Worm (Caenorhabditis elegans) whole organism, L4 larva: Measurements from ENCODE around the gene C05C12.1.

ENCODE experiments used
- F10B5.3 ChIP-seq: sonication (generic microtip); optimal IDR thresholded peaks from 2 replicates; lab custom pipeline; 2016; ENCODE audit warnings: mild to moderate bottlenecking, missing genetic modification characterization, missing compliant biosample characterization
- F44E2.7 ChIP-seq: fragments of 200-800 bp; sonication (Bioruptor generic); IDR thresholded peaks from 2 replicates; pipeline ENCODE4 v2.1.2; 2022; ENCODE audit warnings: missing genetic modification characterization, missing compliant biosample characterization
- R02D3.7 ChIP-seq: fragments of 150-350 bp; sonication (generic microtip); optimal IDR thresholded peaks from 3 replicates; lab custom pipeline; 2014; ENCODE audit warnings: missing biosample characterization, missing genetic modification characterization
- T20F7.1 ChIP-seq: fragments of 200-800 bp; sonication (Bioruptor generic); optimal IDR thresholded peaks from 2 replicates; lab custom pipeline; 2018; ENCODE audit warnings: mild to moderate bottlenecking, missing genetic modification characterization, missing compliant biosample characterization
- T26A8.4 ChIP-seq: fragments of 200-800 bp; sonication (Bioruptor generic); IDR thresholded peaks from 2 replicates; pipeline ENCODE4 v1.3.6; 2022; ENCODE audit warnings: missing genetic modification characterization, missing compliant biosample characterization
- Y75B8A.6 ChIP-seq: fragments of 200-800 bp; sonication (Bioruptor generic); IDR thresholded peaks from 2 replicates; pipeline ENCODE4 v1.3.6; 2022; ENCODE audit warnings: missing genetic modification reagents, missing genetic modification characterization, missing compliant biosample characterization
- aha-1 ChIP-seq: fragments of 150-350 bp; peaks from one replicate; lab custom pipeline; 2014; ENCODE audit warnings: missing biosample characterization, missing genetic modification characterization
- arid-1 ChIP-seq: fragments of 200-800 bp; sonication (Bioruptor generic); conservative IDR thresholded peaks from 2 replicates; pipeline ENCODE4 v1.3.6; 2022; ENCODE audit warnings: missing genetic modification reagents, missing genetic modification characterization, missing compliant biosample characterization
- ceh-20 ChIP-seq: fragments of 200-800 bp; sonication (Bioruptor generic); IDR thresholded peaks from 2 replicates; pipeline ENCODE4 v1.3.6; 2022; ENCODE audit warnings: missing genetic modification reagents, missing genetic modification characterization, missing compliant biosample characterization
- ceh-32 ChIP-seq: sonication (generic microtip); optimal IDR thresholded peaks from 2 replicates; lab custom pipeline; 2016; ENCODE audit warnings: mild to moderate bottlenecking, missing genetic modification characterization, missing compliant biosample characterization; ENCODE audit not compliant: poor library complexity
- ceh-44 ChIP-seq: fragments of 200-800 bp; sonication (Bioruptor generic); IDR thresholded peaks from 2 replicates; pipeline ENCODE4 v1.3.6; 2022; ENCODE audit warnings: missing genetic modification reagents, missing genetic modification characterization, missing compliant biosample characterization
- ces-1 ChIP-seq: fragments of 150-350 bp; sonication (generic microtip); optimal IDR thresholded peaks from 4 replicates; lab custom pipeline; 2014; ENCODE audit warnings: missing biosample characterization, missing genetic modification reagents, missing genetic modification characterization
- daf-16 ChIP-seq, 3 experiments: sonication (generic microtip); optimal IDR thresholded peaks; 2 replicates each; lab custom pipeline; 2016 to 2017; ENCODE audit warnings: missing genetic modification characterization in 3 of 3, missing genetic modification reagents in 3 of 3, mild to moderate bottlenecking in 2 of 3, missing compliant biosample characterization in 2 of 3, missing biosample characterization in 1 of 3, moderate library complexity in 1 of 3
- dmd-6 ChIP-seq: fragments of 200-800 bp; sonication (Bioruptor generic); IDR thresholded peaks from 2 replicates; pipeline ENCODE4 v1.3.6; 2022; ENCODE audit warnings: missing genetic modification reagents, missing genetic modification characterization, missing compliant biosample characterization
- dve-1 ChIP-seq: sonication (generic microtip); optimal IDR thresholded peaks from 2 replicates; lab custom pipeline; 2017; ENCODE audit warnings: antibody characterized with exemption, mild to moderate bottlenecking, missing genetic modification characterization, missing compliant biosample characterization; ENCODE audit not compliant: insufficient read depth
- egl-27 ChIP-seq: sonication (generic microtip); optimal IDR thresholded peaks from 3 replicates; lab custom pipeline; 2017; ENCODE audit warnings: missing biosample characterization, missing genetic modification reagents, missing genetic modification characterization
- egl-43 ChIP-seq: fragments of 200-800 bp; sonication (Bioruptor generic); IDR thresholded peaks from 2 replicates; pipeline ENCODE4 v1.3.6; 2022; ENCODE audit warnings: missing genetic modification reagents, missing genetic modification characterization, missing compliant biosample characterization
- hlh-11 ChIP-seq: fragments of 200-800 bp; sonication (Bioruptor generic); optimal IDR thresholded peaks from 2 replicates; lab custom pipeline; 2018; ENCODE audit warnings: mild to moderate bottlenecking, missing genetic modification characterization, missing compliant biosample characterization
- hlh-30 ChIP-seq: sonication (generic microtip); optimal IDR thresholded peaks from 2 replicates; lab custom pipeline; 2017; ENCODE audit warnings: antibody characterized with exemption, mild to moderate bottlenecking, missing genetic modification characterization, missing compliant biosample characterization; ENCODE audit not compliant: insufficient read depth
- lin-1 ChIP-seq: fragments of 200-800 bp; sonication (Bioruptor generic); IDR thresholded peaks from 2 replicates; pipeline ENCODE4 v1.3.6; 2022; ENCODE audit warnings: missing genetic modification reagents, missing genetic modification characterization, missing compliant biosample characterization
- lin-13 ChIP-seq: fragments of 150-350 bp; optimal IDR thresholded peaks from 2 replicates; lab custom pipeline; 2014; ENCODE audit warnings: missing biosample characterization, missing genetic modification reagents, missing genetic modification characterization
- lir-3 ChIP-seq: sonication (generic microtip); optimal IDR thresholded peaks from 2 replicates; lab custom pipeline; 2016; ENCODE audit warnings: mild to moderate bottlenecking, missing genetic modification characterization, missing compliant biosample characterization
- madf-5 ChIP-seq, 2 experiments: fragments of 200-800 bp; sonication (Bioruptor generic); IDR thresholded peaks; 2 replicates each; pipeline ENCODE4 v1.3.6; 2022; ENCODE audit warnings: missing compliant biosample characterization in 2 of 2, missing genetic modification characterization in 2 of 2
- mep-1 ChIP-seq: fragments of 150-350 bp; sonication (generic microtip); optimal IDR thresholded peaks from 3 replicates; lab custom pipeline; 2014; ENCODE audit warnings: missing biosample characterization, missing genetic modification characterization
- nhr-28 ChIP-seq: fragments of 150-350 bp; optimal IDR thresholded peaks from 2 replicates; lab custom pipeline; 2014; ENCODE audit warnings: missing biosample characterization, missing genetic modification characterization
- nhr-42 ChIP-seq: fragments of 200-800 bp; sonication (Bioruptor generic); IDR thresholded peaks from 2 replicates; pipeline ENCODE4 v1.3.6; 2022; ENCODE audit warnings: missing genetic modification characterization, missing compliant biosample characterization
- nhr-48 ChIP-seq: sonication (generic microtip); optimal IDR thresholded peaks from 2 replicates; lab custom pipeline; 2016; ENCODE audit warnings: mild to moderate bottlenecking, missing genetic modification characterization, missing compliant biosample characterization
- nhr-6 ChIP-seq: fragments of 150-350 bp; optimal IDR thresholded peaks from 2 replicates; lab custom pipeline; 2014; ENCODE audit warnings: missing biosample characterization, missing genetic modification characterization
- nhr-77 ChIP-seq: fragments of 150-350 bp; optimal IDR thresholded peaks from 2 replicates; lab custom pipeline; 2014; ENCODE audit warnings: missing biosample characterization, missing genetic modification characterization
- pha-4 ChIP-seq, 2 experiments: fragments of 150-350 bp in 1 of 2; fragments of 200-800 bp in 1 of 2; sonication (Bioruptor generic) in 1 of 2; IDR thresholded peaks in 1 of 2; optimal IDR thresholded peaks in 1 of 2; 2 replicates each; pipeline versions ENCODE4 v1.3.6 to Lab custom; 2014 to 2022; ENCODE audit warnings: missing genetic modification characterization in 2 of 2, missing genetic modification reagents in 2 of 2, missing biosample characterization in 1 of 2, missing compliant biosample characterization in 1 of 2
- php-3 ChIP-seq: fragments of 200-800 bp; sonication (Bioruptor generic); IDR thresholded peaks from 2 replicates; pipeline ENCODE4 v1.3.6; 2022; ENCODE audit warnings: missing genetic modification reagents, missing genetic modification characterization, missing compliant biosample characterization
- pqm-1 ChIP-seq: sonication (generic microtip); optimal IDR thresholded peaks from 2 replicates; lab custom pipeline; 2017; ENCODE audit warnings: missing biosample characterization, missing genetic modification characterization
- set-16 ChIP-seq: fragments of 200-800 bp; sonication (Bioruptor generic); IDR thresholded peaks from 2 replicates; pipeline ENCODE4 v1.3.6; 2022; ENCODE audit warnings: missing genetic modification reagents, missing genetic modification characterization, missing compliant biosample characterization
- skn-1 ChIP-seq: fragments of 150-350 bp; optimal IDR thresholded peaks from 2 replicates; lab custom pipeline; 2014; ENCODE audit warnings: missing biosample characterization, missing genetic modification characterization
- snpc-4 ChIP-seq: fragments of 150-350 bp; optimal IDR thresholded peaks from 2 replicates; lab custom pipeline; 2014; ENCODE audit warnings: missing biosample characterization, missing genetic modification characterization
- tag-97 ChIP-seq: fragments of 200-800 bp; sonication (Bioruptor generic); IDR thresholded peaks from 2 replicates; pipeline ENCODE4 v1.3.6; 2022; ENCODE audit warnings: missing genetic modification characterization, missing compliant biosample characterization
- tra-1 ChIP-seq: fragments of 200-800 bp; sonication (Bioruptor generic); IDR thresholded peaks from 2 replicates; pipeline ENCODE4 v1.3.6; 2022; ENCODE audit warnings: missing genetic modification reagents, missing genetic modification characterization, missing compliant biosample characterization
- unc-39 ChIP-seq: sonication (generic microtip); optimal IDR thresholded peaks from 2 replicates; lab custom pipeline; 2017; ENCODE audit warnings: missing biosample characterization, missing genetic modification characterization
- unc-62 ChIP-seq, 3 experiments: fragments of 150-350 bp in 1 of 3; sonication (generic microtip); optimal IDR thresholded peaks in 2 of 3; peaks in 1 of 3; 1 replicate in 1 of 3; 2 replicates in 2 of 3; lab custom pipeline; 2014 to 2017; ENCODE audit warnings: missing biosample characterization in 3 of 3, missing genetic modification characterization in 3 of 3, missing genetic modification reagents in 3 of 3, missing genotype in 1 of 3

The C05C12.1 gene

ce11 chrIV:11257476-11257875 is 3.7 kb downstream of the C05C12.1 start:
- peak; percentile 86 for TF ChIP-seq dmd-6 (GFP tag; lab: Robert Waterston, UW)
- no peak for TF ChIP-seq set-16 (GFP tag; lab: Robert Waterston, UW)
- TF ChIP-seq madf-5 (GFP tag; IDR thresholded peaks at IDR 0.05; lab: Robert Waterston, UW): no peak
- TF ChIP-seq ceh-20 (GFP tag; lab: Robert Waterston, UW): no peak
- peak; percentile 65 for TF ChIP-seq nhr-28 (tag; lab: Kevin White, UChicago)
- TF ChIP-seq pqm-1: peak; percentile 96
- no peak for TF ChIP-seq mep-1 (tag; lab: Kevin White, UChicago)
- 0 out of 2 replicates have a peak, but pooled peaks have one; percentile 19 for TF ChIP-seq php-3 (GFP tag; lab: Robert Waterston, UW)
- no peak for TF ChIP-seq nhr-6
- peak; percentile 52 for TF ChIP-seq hlh-11 (tag; lab: Kevin White, UChicago)
- no peak for TF ChIP-seq snpc-4 (tag; lab: Kevin White, UChicago)
- no peak for TF ChIP-seq egl-43 (GFP tag; lab: Robert Waterston, UW)
- TF ChIP-seq R02D3.7 (tag; lab: Kevin White, UChicago): no peak
- TF ChIP-seq Y75B8A.6 (GFP tag; lab: Robert Waterston, UW): no peak
- no peak for TF ChIP-seq daf-16 (GFP tag; optimal IDR thresholded peaks at IDR 0.05; lab: Kevin White, UChicago)
- TF ChIP-seq daf-16 (tag; optimal IDR thresholded peaks at IDR 0.05; lab: Kevin White, UChicago): peak; percentile 48
- TF ChIP-seq nhr-42: no peak
- TF ChIP-seq T20F7.1 (GFP tag; lab: Kevin White, UChicago): no peak
- no peak for TF ChIP-seq F44E2.7 (GFP tag; lab: Robert Waterston, UW)
- TF ChIP-seq nhr-77 (tag; lab: Kevin White, UChicago): peak; percentile 42
- TF ChIP-seq ceh-32 (tag; lab: Kevin White, UChicago): no peak
- peak; percentile 45 for TF ChIP-seq dve-1
- 0 out of 2 replicates have a peak, but pooled peaks have one; percentile 23 for TF ChIP-seq tra-1 (GFP tag; lab: Robert Waterston, UW)
- no peak for TF ChIP-seq lir-3 (tag; lab: Kevin White, UChicago)
- TF ChIP-seq lin-1: 0 out of 2 replicates have a peak, but pooled peaks have one; percentile 28

- TF ChIP-seq tag-97 (no peak), egl-27 (tag; lab: Kevin White, UChicago) (no peak), pqm-1 (peak; percentile 96), arid-1 (GFP tag; lab: Robert Waterston, UW) (0 out of 2 replicates have a peak, but pooled peaks have one; percentile 9), Y75B8A.6 (GFP tag; lab: Robert Waterston, UW) (no peak), lin-13 (GFP tag; lab: Kevin White, UChicago) (no peak), dmd-6 (GFP tag; lab: Robert Waterston, UW) (peak; percentile 73), daf-16 (GFP tag; optimal IDR thresholded peaks at IDR 0.05; lab: Kevin White, UChicago) (no peak), daf-16 (tag; optimal IDR thresholded peaks at IDR 0.05; lab: Kevin White, UChicago) (peak; percentile 37), egl-43 (GFP tag; lab: Robert Waterston, UW) (no peak), pha-4 (GFP tag; IDR thresholded peaks at IDR 0.05; lab: Robert Waterston, UW) (no peak), pha-4 (tag; optimal IDR thresholded peaks at IDR 0.05; lab: Kevin White, UChicago) (no peak), hlh-11 (tag; lab: Kevin White, UChicago) (peak; percentile 45), unc-62 (GFP tag; optimal IDR thresholded peaks at IDR 0.05 in 1 of 2; lab: Kevin White, UChicago) (peak in 1 of 2 experiments; percentile 38), unc-62 (tag; optimal IDR thresholded peaks at IDR 0.05; lab: Kevin White, UChicago) (no peak), T26A8.4 (GFP tag; lab: Robert Waterston, UW) (no peak), F44E2.7 (GFP tag; lab: Robert Waterston, UW) (no peak), nhr-42 (no peak), hlh-30 (tag; lab: Kevin White, UChicago) (no peak), nhr-28 (tag; lab: Kevin White, UChicago) (peak; percentile 73), dve-1 (peak; percentile 18)
Observed at ce11 chrIV:11259485-11259972, 5.7 kb downstream of the C05C12.1 start, which contains the start of gene gtl-1. Gene gtl-1, minus strand, starts transcription at chrIV:11259535.

- TF ChIP-seq mep-1 (tag; lab: Kevin White, UChicago): no peak
- TF ChIP-seq unc-62 (GFP tag; optimal IDR thresholded peaks at IDR 0.05 in 1 of 2; lab: Kevin White, UChicago): peak in 1 of 2 experiments; percentile 88
- no peak for TF ChIP-seq unc-62 (tag; optimal IDR thresholded peaks at IDR 0.05; lab: Kevin White, UChicago)
- TF ChIP-seq ces-1 (GFP tag; lab: Kevin White, UChicago): no peak
- no peak for TF ChIP-seq F10B5.3 (tag; lab: Kevin White, UChicago)
- peak; percentile 91 for TF ChIP-seq aha-1 (tag; lab: Kevin White, UChicago)
- no peak for TF ChIP-seq nhr-48 (tag; lab: Kevin White, UChicago)
- TF ChIP-seq skn-1 (tag; lab: Kevin White, UChicago): no peak
- no peak for TF ChIP-seq ceh-44
- TF ChIP-seq unc-39: no peak
- TF ChIP-seq, all 104 proteins: peak for 2
Observed at ce11 chrIV:11260544-11261227, 6.9 kb downstream of the C05C12.1 start, which contains the start of gene C05C12.5. Gene C05C12.5, minus strand, starts transcription at chrIV:11261185.
